Worm (Caenorhabditis elegans) whole organism, L4/young adult: ENCODE data around the gene ent-2.

ENCODE experiments used
- W03F9.2 ChIP-seq: fragments of 150-350 bp; optimal IDR thresholded peaks from 2 replicates; lab custom pipeline; 2014; ENCODE audit warnings: missing biosample characterization, missing genetic modification characterization
- dao-5 ChIP-seq: sonication (generic microtip); optimal IDR thresholded peaks from 2 replicates; lab custom pipeline; 2016; ENCODE audit warnings: missing genotype, missing genetic modification characterization, moderate library complexity, missing compliant biosample characterization
- him-1 ChIP-seq: sonication (generic microtip); optimal IDR thresholded peaks from 2 replicates; lab custom pipeline; 2016; ENCODE audit warnings: missing genotype, missing genetic modification reagents, missing genetic modification characterization, missing compliant biosample characterization

DNA sequence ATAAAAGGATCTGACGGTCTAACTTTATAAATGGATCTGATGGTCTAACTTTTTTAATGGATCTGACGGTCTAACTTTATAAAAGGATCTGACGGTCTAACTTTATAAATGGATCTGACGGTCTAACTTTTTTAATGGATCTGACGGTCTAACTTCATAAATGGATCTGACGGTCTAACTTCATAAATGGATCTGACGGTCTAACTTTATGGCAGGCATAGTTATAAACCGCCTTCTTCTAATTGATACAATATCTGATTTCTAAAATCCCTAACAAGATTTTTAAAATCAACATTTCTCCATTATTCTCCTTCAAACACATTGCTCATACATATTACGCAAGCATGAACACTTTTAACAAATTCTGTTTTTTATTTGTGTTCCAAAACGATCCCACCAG is 3.8 kb upstream of the ent-2 start, which contains the start of gene K09A9.8:
- TF ChIP-seq dao-5 (tag; lab: Kevin White, UChicago), result no peak
- no peak for TF ChIP-seq W03F9.2 (tag; lab: Kevin White, UChicago)
- TF ChIP-seq him-1 (tag; lab: Kevin White, UChicago), result no peak
